1 worm cellular context compared by ENCODE assay signal in genomic region chrII:6383183-6383695, ce11.
TF ChIP-seq lines count a peak whose summit lies in the region.

F58F12.1 (plus strand) TSS chrII:6383645.

TF ChIP-seq in whole organism, L4 larva, 104 proteins besides CTCF, POLR2A, EP300 and RAD21 (continued from another document):
- TF ChIP-seq D1046.2 (GFP tag; IDR thresholded peaks at IDR 0.05; lab: Robert Waterston, UW): no peak
- TF ChIP-seq nhr-41 (GFP tag; IDR thresholded peaks at IDR 0.05; lab: Robert Waterston, UW): no peak
- no peak for TF ChIP-seq daf-8 (GFP tag; IDR thresholded peaks at IDR 0.05; lab: Robert Waterston, UW)
- TF ChIP-seq ZK546.5 (tag; optimal IDR thresholded peaks at IDR 0.05; lab: Kevin White, UChicago): no peak
- peak; percentile 21 for TF ChIP-seq nhr-11 (tag; optimal IDR thresholded peaks at IDR 0.05; lab: Kevin White, UChicago)
